Worm (Caenorhabditis elegans) whole organism, L4 larva: ENCODE data around the gene C53A5.9.

Experiments used
- F10B5.3 ChIP-seq: sonication (generic microtip); optimal IDR thresholded peaks from 2 replicates; lab custom pipeline; 2016; ENCODE audit warnings: mild to moderate bottlenecking, missing genetic modification characterization, missing compliant biosample characterization
- F44E2.7 ChIP-seq: fragments of 200-800 bp; sonication (Bioruptor generic); IDR thresholded peaks from 2 replicates; pipeline ENCODE4 v2.1.2; 2022; ENCODE audit warnings: missing genetic modification characterization, missing compliant biosample characterization
- T20F7.1 ChIP-seq: fragments of 200-800 bp; sonication (Bioruptor generic); optimal IDR thresholded peaks from 2 replicates; lab custom pipeline; 2018; ENCODE audit warnings: mild to moderate bottlenecking, missing genetic modification characterization, missing compliant biosample characterization
- Y5F2A.4 ChIP-seq: fragments of 200-800 bp; sonication (Bioruptor generic); optimal IDR thresholded peaks from 2 replicates; lab custom pipeline; 2018; ENCODE audit warnings: mild to moderate bottlenecking, missing genetic modification characterization, missing compliant biosample characterization
- ZK546.5 ChIP-seq, 2 experiments: sonication (generic microtip); optimal IDR thresholded peaks; 2 replicates each; lab custom pipeline; 2017; ENCODE audit warnings: missing biosample characterization in 2 of 2, missing genetic modification characterization in 2 of 2
- aha-1 ChIP-seq: fragments of 150-350 bp; peaks from one replicate; lab custom pipeline; 2014; ENCODE audit warnings: missing biosample characterization, missing genetic modification characterization
- ama-1 ChIP-seq: fragments of 150-350 bp; optimal IDR thresholded peaks from 2 replicates; lab custom pipeline; 2014; ENCODE audit warnings: inconsistent platforms, mixed read lengths
- arid-1 ChIP-seq: fragments of 200-800 bp; sonication (Bioruptor generic); conservative IDR thresholded peaks from 2 replicates; pipeline ENCODE4 v1.3.6; 2022; ENCODE audit warnings: missing genetic modification reagents, missing genetic modification characterization, missing compliant biosample characterization
- attf-4 ChIP-seq: sonication (generic microtip); optimal IDR thresholded peaks from 3 replicates; lab custom pipeline; 2017; ENCODE audit warnings: missing biosample characterization, missing genetic modification characterization
- ceh-32 ChIP-seq: sonication (generic microtip); optimal IDR thresholded peaks from 2 replicates; lab custom pipeline; 2016; ENCODE audit warnings: mild to moderate bottlenecking, missing genetic modification characterization, missing compliant biosample characterization; ENCODE audit not compliant: poor library complexity
- ceh-82 ChIP-seq: sonication (generic microtip); optimal IDR thresholded peaks from 2 replicates; lab custom pipeline; 2017; ENCODE audit warnings: missing biosample characterization, missing genetic modification characterization
- ces-1 ChIP-seq: fragments of 150-350 bp; sonication (generic microtip); optimal IDR thresholded peaks from 4 replicates; lab custom pipeline; 2014; ENCODE audit warnings: missing biosample characterization, missing genetic modification reagents, missing genetic modification characterization
- cey-2 ChIP-seq: sonication (generic microtip); optimal IDR thresholded peaks from 3 replicates; lab custom pipeline; 2017; ENCODE audit warnings: missing genetic modification characterization, mild to moderate bottlenecking, missing compliant biosample characterization, antibody characterized with exemption, borderline replicate concordance; ENCODE audit not compliant: insufficient read depth
- ctbp-1 ChIP-seq: fragments of 200-800 bp; sonication (Bioruptor generic); IDR thresholded peaks from 2 replicates; pipeline ENCODE4 v1.3.6; 2022; ENCODE audit warnings: missing genetic modification reagents, missing genetic modification characterization, missing compliant biosample characterization
- daf-16 ChIP-seq, 3 experiments: sonication (generic microtip); optimal IDR thresholded peaks; 2 replicates each; lab custom pipeline; 2016 to 2017; ENCODE audit warnings: missing genetic modification characterization in 3 of 3, missing genetic modification reagents in 3 of 3, mild to moderate bottlenecking in 2 of 3, missing compliant biosample characterization in 2 of 3, missing biosample characterization in 1 of 3, moderate library complexity in 1 of 3
- daf-19 ChIP-seq: fragments of 200-800 bp; sonication (Bioruptor generic); conservative IDR thresholded peaks from 2 replicates; pipeline ENCODE4 v1.3.6; 2022; ENCODE audit warnings: missing genetic modification characterization, missing compliant biosample characterization
- dmd-6 ChIP-seq: fragments of 200-800 bp; sonication (Bioruptor generic); IDR thresholded peaks from 2 replicates; pipeline ENCODE4 v1.3.6; 2022; ENCODE audit warnings: missing genetic modification reagents, missing genetic modification characterization, missing compliant biosample characterization
- dmd-8 ChIP-seq: fragments of 200-800 bp; sonication (Bioruptor generic); IDR thresholded peaks from 2 replicates; pipeline ENCODE4 v1.3.6; 2022; ENCODE audit warnings: missing genetic modification characterization, missing compliant biosample characterization
- dpl-1 ChIP-seq: fragments of 150-350 bp; optimal IDR thresholded peaks from 2 replicates; lab custom pipeline; 2014; ENCODE audit warnings: missing biosample characterization, missing genetic modification reagents, missing genetic modification characterization
- dve-1 ChIP-seq: sonication (generic microtip); optimal IDR thresholded peaks from 2 replicates; lab custom pipeline; 2017; ENCODE audit warnings: antibody characterized with exemption, mild to moderate bottlenecking, missing genetic modification characterization, missing compliant biosample characterization; ENCODE audit not compliant: insufficient read depth
- egl-27 ChIP-seq: sonication (generic microtip); optimal IDR thresholded peaks from 3 replicates; lab custom pipeline; 2017; ENCODE audit warnings: missing biosample characterization, missing genetic modification reagents, missing genetic modification characterization
- egl-43 ChIP-seq: fragments of 200-800 bp; sonication (Bioruptor generic); IDR thresholded peaks from 2 replicates; pipeline ENCODE4 v1.3.6; 2022; ENCODE audit warnings: missing genetic modification reagents, missing genetic modification characterization, missing compliant biosample characterization
- fkh-10 ChIP-seq: fragments of 150-350 bp; optimal IDR thresholded peaks from 2 replicates; lab custom pipeline; 2014; ENCODE audit warnings: missing biosample characterization, missing genetic modification reagents, missing genetic modification characterization
- fos-1 ChIP-seq: fragments of 150-350 bp; optimal IDR thresholded peaks from 2 replicates; lab custom pipeline; 2014; ENCODE audit warnings: missing biosample characterization, missing genetic modification characterization
- hlh-11 ChIP-seq: fragments of 200-800 bp; sonication (Bioruptor generic); optimal IDR thresholded peaks from 2 replicates; lab custom pipeline; 2018; ENCODE audit warnings: mild to moderate bottlenecking, missing genetic modification characterization, missing compliant biosample characterization
- hmg-1.1 ChIP-seq: fragments of 200-800 bp; sonication (Bioruptor generic); IDR thresholded peaks from 2 replicates; pipeline ENCODE4 v1.3.6; 2022; ENCODE audit warnings: missing genetic modification reagents, missing genetic modification characterization, missing compliant biosample characterization
- lim-7 ChIP-seq: fragments of 200-800 bp; sonication (Bioruptor generic); IDR thresholded peaks from 2 replicates; pipeline ENCODE4 v1.3.6; 2022; ENCODE audit warnings: missing genetic modification characterization, missing compliant biosample characterization
- lin-13 ChIP-seq: fragments of 150-350 bp; optimal IDR thresholded peaks from 2 replicates; lab custom pipeline; 2014; ENCODE audit warnings: missing biosample characterization, missing genetic modification reagents, missing genetic modification characterization
- lin-38 ChIP-seq: fragments of 200-800 bp; sonication (Bioruptor generic); IDR thresholded peaks from 2 replicates; pipeline ENCODE4 v1.3.6; 2022; ENCODE audit warnings: missing genetic modification reagents, missing genetic modification characterization, missing compliant biosample characterization
- lir-3 ChIP-seq: sonication (generic microtip); optimal IDR thresholded peaks from 2 replicates; lab custom pipeline; 2016; ENCODE audit warnings: mild to moderate bottlenecking, missing genetic modification characterization, missing compliant biosample characterization
- madf-5 ChIP-seq, 2 experiments: fragments of 200-800 bp; sonication (Bioruptor generic); IDR thresholded peaks; 2 replicates each; pipeline ENCODE4 v1.3.6; 2022; ENCODE audit warnings: missing compliant biosample characterization in 2 of 2, missing genetic modification characterization in 2 of 2
- madf-9 ChIP-seq: fragments of 200-800 bp; sonication (Bioruptor generic); conservative IDR thresholded peaks from 2 replicates; pipeline ENCODE4 v1.3.6; 2022; ENCODE audit warnings: missing genetic modification reagents, missing genetic modification characterization, missing compliant biosample characterization
- mdt-29 ChIP-seq: fragments of 200-800 bp; sonication (Bioruptor generic); IDR thresholded peaks from 2 replicates; pipeline ENCODE4 v1.3.6; 2022; ENCODE audit warnings: missing genetic modification reagents, missing genetic modification characterization, missing compliant biosample characterization
- mep-1 ChIP-seq: fragments of 150-350 bp; sonication (generic microtip); optimal IDR thresholded peaks from 3 replicates; lab custom pipeline; 2014; ENCODE audit warnings: missing biosample characterization, missing genetic modification characterization
- mxl-2 ChIP-seq: fragments of 200-800 bp; sonication (Bioruptor generic); conservative IDR thresholded peaks from 2 replicates; pipeline ENCODE4 v1.3.6; 2022; ENCODE audit warnings: missing genetic modification reagents, missing genetic modification characterization, missing compliant biosample characterization
- nhr-102 ChIP-seq: sonication (generic microtip); optimal IDR thresholded peaks from 2 replicates; lab custom pipeline; 2016; ENCODE audit warnings: mild to moderate bottlenecking, missing genetic modification characterization, moderate library complexity, missing compliant biosample characterization
- nhr-11 ChIP-seq: fragments of 150-350 bp; optimal IDR thresholded peaks from 2 replicates; lab custom pipeline; 2014; ENCODE audit warnings: missing biosample characterization, missing genetic modification characterization
- nhr-111 ChIP-seq: fragments of 200-800 bp; sonication (Bioruptor generic); optimal IDR thresholded peaks from 2 replicates; lab custom pipeline; 2018; ENCODE audit warnings: mild to moderate bottlenecking, missing genetic modification characterization, missing compliant biosample characterization
- nhr-28 ChIP-seq: fragments of 150-350 bp; optimal IDR thresholded peaks from 2 replicates; lab custom pipeline; 2014; ENCODE audit warnings: missing biosample characterization, missing genetic modification characterization
- nhr-42 ChIP-seq: fragments of 200-800 bp; sonication (Bioruptor generic); IDR thresholded peaks from 2 replicates; pipeline ENCODE4 v1.3.6; 2022; ENCODE audit warnings: missing genetic modification characterization, missing compliant biosample characterization
- nhr-48 ChIP-seq: sonication (generic microtip); optimal IDR thresholded peaks from 2 replicates; lab custom pipeline; 2016; ENCODE audit warnings: mild to moderate bottlenecking, missing genetic modification characterization, missing compliant biosample characterization
- nhr-77 ChIP-seq: fragments of 150-350 bp; optimal IDR thresholded peaks from 2 replicates; lab custom pipeline; 2014; ENCODE audit warnings: missing biosample characterization, missing genetic modification characterization
- pqm-1 ChIP-seq: sonication (generic microtip); optimal IDR thresholded peaks from 2 replicates; lab custom pipeline; 2017; ENCODE audit warnings: missing biosample characterization, missing genetic modification characterization
- spr-1 ChIP-seq: sonication (generic microtip); optimal IDR thresholded peaks from 2 replicates; lab custom pipeline; 2016; ENCODE audit warnings: mild to moderate bottlenecking, missing genetic modification characterization, missing compliant biosample characterization
- tra-1 ChIP-seq: fragments of 200-800 bp; sonication (Bioruptor generic); IDR thresholded peaks from 2 replicates; pipeline ENCODE4 v1.3.6; 2022; ENCODE audit warnings: missing genetic modification reagents, missing genetic modification characterization, missing compliant biosample characterization
- unc-62 ChIP-seq, 3 experiments: fragments of 150-350 bp in 1 of 3; sonication (generic microtip); optimal IDR thresholded peaks in 2 of 3; peaks in 1 of 3; 1 replicate in 1 of 3; 2 replicates in 2 of 3; lab custom pipeline; 2014 to 2017; ENCODE audit warnings: missing biosample characterization in 3 of 3, missing genetic modification characterization in 3 of 3, missing genetic modification reagents in 3 of 3, missing genotype in 1 of 3
- vab-7 ChIP-seq: fragments of 200-800 bp; sonication (Bioruptor generic); IDR thresholded peaks from 2 replicates; pipeline ENCODE4 v1.3.6; 2022; ENCODE audit warnings: missing genetic modification reagents, missing genetic modification characterization, missing compliant biosample characterization
- zag-1 ChIP-seq: fragments of 150-350 bp; optimal IDR thresholded peaks from 2 replicates; lab custom pipeline; 2014; ENCODE audit warnings: missing biosample characterization, missing genetic modification characterization
- zfp-2 ChIP-seq: sonication (generic microtip); optimal IDR thresholded peaks from 2 replicates; lab custom pipeline; 2016; ENCODE audit warnings: mild to moderate bottlenecking, missing genetic modification characterization, missing compliant biosample characterization
- zfp-3 ChIP-seq: fragments of 200-800 bp; sonication (Bioruptor generic); conservative IDR thresholded peaks from 2 replicates; pipeline ENCODE4 v1.3.6; 2022; ENCODE audit warnings: missing genetic modification reagents, missing genetic modification characterization, missing compliant biosample characterization
- zip-2 ChIP-seq: fragments of 150-350 bp; optimal IDR thresholded peaks from 2 replicates; lab custom pipeline; 2014; ENCODE audit warnings: missing biosample characterization, missing genetic modification characterization

C53A5.9 gene

ce11 chrV:14595984-14596383, 37.3 kb upstream of the C53A5.9 start:
- TF ChIP-seq arid-1 (GFP tag; lab: Robert Waterston, UW) (no peak), daf-19 (GFP tag; lab: Robert Waterston, UW) (no peak), nhr-42 (GFP tag; lab: Robert Waterston, UW) (no peak), mxl-2 (GFP tag; lab: Robert Waterston, UW) (no peak), lin-13 (GFP tag; lab: Kevin White, UChicago) (no peak), nhr-77 (tag; lab: Kevin White, UChicago) (no peak), Y5F2A.4 (no peak), pqm-1 (tag; lab: Kevin White, UChicago) (peak; percentile 5), hmg-1.1 (GFP tag; lab: Robert Waterston, UW) (no peak), lin-38 (no peak), mep-1 (no peak), vab-7 (GFP tag; lab: Robert Waterston, UW) (no peak), nhr-111 (no peak), madf-9 (GFP tag; lab: Robert Waterston, UW) (no peak), unc-62 (GFP tag; optimal IDR thresholded peaks at IDR 0.05 in 1 of 2; lab: Kevin White, UChicago) (no peak), unc-62 (tag; optimal IDR thresholded peaks at IDR 0.05; lab: Kevin White, UChicago) (no peak), zip-2 (tag; lab: Kevin White, UChicago) (no peak), hlh-11 (tag; lab: Kevin White, UChicago) (peak; percentile 34), fos-1 (tag; lab: Kevin White, UChicago) (no peak), nhr-48 (tag; lab: Kevin White, UChicago) (no peak), dmd-8 (GFP tag; lab: Robert Waterston, UW) (no peak), dpl-1 (no peak), aha-1 (tag; lab: Kevin White, UChicago) (no peak), spr-1 (no peak), mdt-29 (GFP tag; lab: Robert Waterston, UW) (no peak), cey-2 (tag; lab: Kevin White, UChicago) (no peak), dve-1 (peak; percentile 36), ceh-32 (no peak), nhr-11 (tag; lab: Kevin White, UChicago) (no peak), fkh-10 (GFP tag; lab: Kevin White, UChicago) (no peak), T20F7.1 (no peak), F44E2.7 (GFP tag; lab: Robert Waterston, UW) (no peak), ZK546.5 (tag; optimal IDR thresholded peaks at IDR 0.05; lab: Kevin White, UChicago) (no peak), daf-16 (GFP tag; optimal IDR thresholded peaks at IDR 0.05; lab: Kevin White, UChicago) (no peak), daf-16 (tag; optimal IDR thresholded peaks at IDR 0.05; lab: Kevin White, UChicago) (peak; percentile 66), zfp-2 (tag; lab: Kevin White, UChicago) (no peak), dmd-6 (GFP tag; lab: Robert Waterston, UW) (peak; percentile 35; the same call in 1 of the 2 replicates), madf-5 (GFP tag; IDR thresholded peaks at IDR 0.05; lab: Robert Waterston, UW) (no peak), nhr-102 (tag; lab: Kevin White, UChicago) (no peak)

ce11 chrV:14594943-14595342, 36.3 kb upstream of the C53A5.9 start:
- TF ChIP-seq F10B5.3 (tag; lab: Kevin White, UChicago) (no peak), cey-2 (tag; lab: Kevin White, UChicago) (no peak), nhr-48 (tag; lab: Kevin White, UChicago) (no peak), ctbp-1 (GFP tag; lab: Robert Waterston, UW) (no peak), nhr-28 (tag; lab: Kevin White, UChicago) (no peak), zag-1 (tag; lab: Kevin White, UChicago) (no peak), attf-4 (tag; lab: Kevin White, UChicago) (no peak), nhr-11 (tag; lab: Kevin White, UChicago) (no peak), Y5F2A.4 (no peak), ces-1 (GFP tag; lab: Kevin White, UChicago) (no peak), zfp-3 (peak; percentile 39), egl-43 (GFP tag; lab: Robert Waterston, UW) (no peak), egl-27 (tag; lab: Kevin White, UChicago) (no peak), tra-1 (GFP tag; lab: Robert Waterston, UW) (no peak), ama-1 (lab: Kevin White, UChicago) (no peak), lin-38 (peak; percentile 54), lim-7 (GFP tag; lab: Robert Waterston, UW) (no peak), daf-16 (GFP tag; optimal IDR thresholded peaks at IDR 0.05; lab: Kevin White, UChicago) (no peak), daf-16 (tag; optimal IDR thresholded peaks at IDR 0.05; lab: Kevin White, UChicago) (peak; percentile 25), lir-3 (tag; lab: Kevin White, UChicago) (no peak), ceh-82 (tag; lab: Kevin White, UChicago) (no peak)
